Worm (Caenorhabditis elegans) whole organism, late embryonic: ENCODE results near the gene C54D10.4.

Source experiments
- ceh-31 ChIP-seq: sonication (generic microtip); optimal IDR thresholded peaks from 2 replicates; lab custom pipeline; 2016; ENCODE audit warnings: missing genetic modification characterization, missing compliant biosample characterization
- dmd-4 ChIP-seq: sonication (generic microtip); optimal IDR thresholded peaks from 2 replicates; lab custom pipeline; 2016; ENCODE audit warnings: borderline replicate concordance, missing genetic modification characterization, missing compliant biosample characterization
- fax-1 ChIP-seq: sonication (generic microtip); optimal IDR thresholded peaks from 2 replicates; lab custom pipeline; 2016; ENCODE audit warnings: missing genotype, missing genetic modification characterization, missing compliant biosample characterization
- lim-6 ChIP-seq: sonication (generic microtip); optimal IDR thresholded peaks from 2 replicates; lab custom pipeline; 2016; ENCODE audit warnings: missing genetic modification characterization, missing compliant biosample characterization
- madf-2 ChIP-seq: sonication (generic microtip); optimal IDR thresholded peaks from 2 replicates; lab custom pipeline; 2017; ENCODE audit warnings: missing genetic modification characterization, missing compliant biosample characterization
- nfya-1 ChIP-seq: sonication (generic microtip); optimal IDR thresholded peaks from 2 replicates; lab custom pipeline; 2017; ENCODE audit warnings: missing genetic modification characterization, mild to moderate bottlenecking, missing compliant biosample characterization, antibody characterized with exemption, moderate library complexity
- pha-4 ChIP-seq: fragments of 150-350 bp; optimal IDR thresholded peaks from 2 replicates; lab custom pipeline; 2018; ENCODE audit warnings: missing biosample characterization, missing genetic modification reagents, missing genetic modification characterization
- rnt-1 ChIP-seq: sonication (generic microtip); optimal IDR thresholded peaks from 2 replicates; lab custom pipeline; 2016; ENCODE audit warnings: missing genetic modification characterization, missing compliant biosample characterization
- unc-42 ChIP-seq: sonication (generic microtip); optimal IDR thresholded peaks from 2 replicates; lab custom pipeline; 2016; ENCODE audit warnings: missing genotype, missing genetic modification characterization, missing compliant biosample characterization
- unc-55 ChIP-seq: sonication (generic microtip); optimal IDR thresholded peaks from 2 replicates; lab custom pipeline; 2017; ENCODE audit warnings: missing biosample characterization, missing genetic modification reagents, missing genetic modification characterization

ce11 chrV:12400677-12401236, 20.0 kb downstream of the C54D10.4 start, which contains the start of the genes K01D12.20 and miga-1:
- TF ChIP-seq fax-1 (tag; lab: Kevin White, UChicago) (no peak), madf-2 (tag; lab: Kevin White, UChicago) (no peak), rnt-1 (no peak), lim-6 (tag; lab: Kevin White, UChicago) (no peak), pha-4 (tag; lab: Kevin White, UChicago) (no peak), unc-55 (no peak), nfya-1 (tag; lab: Kevin White, UChicago) (no peak), ceh-31 (tag; lab: Kevin White, UChicago) (no peak), dmd-4 (tag; lab: Kevin White, UChicago) (no peak), unc-42 (tag; lab: Kevin White, UChicago) (no peak)
